Fruit fly (Drosophila melanogaster): ENCODE results near the gene CG3345.

CG3345 gene

dm6 chr2L:277122-277671, 8.3 kb downstream of the CG3345 start, which contains the start of gene smo (continued):
- TF ChIP-seq Ets97D (GFP tag; optimal IDR thresholded peaks at IDR 0.05) (peak; percentile 85), CG11560 (tag; IDR thresholded peaks at IDR 0.05) (peak; percentile 21; the same call in 1 of the 3 replicates), oc (tag; optimal IDR thresholded peaks at IDR 0.05) (no peak), CG11398 (GFP tag; optimal IDR thresholded peaks at IDR 0.05) (peak; percentile 27), vnd (GFP tag; IDR thresholded peaks at IDR 0.05; ENCODE audit: partially characterized antibody) (peak; percentile 79), cad (GFP tag; optimal IDR thresholded peaks at IDR 0.05) (no peak), Doc3 (GFP tag; IDR thresholded peaks at IDR 0.05; ENCODE audit: partially characterized antibody) (peak; percentile 75), crp (GFP tag; optimal IDR thresholded peaks at IDR 0.05) (peak in 1 of 2 experiments; percentile 19), stwl (tag; optimal IDR thresholded peaks at IDR 0.05) (peak; percentile 81), p53 (GFP tag; optimal IDR thresholded peaks at IDR 0.05) (peak; percentile 69), CG18011 (GFP tag; optimal IDR thresholded peaks at IDR 0.05) (peak; percentile 19), sug (tag; optimal IDR thresholded peaks at IDR 0.05) (peak; percentile 35), Side (GFP tag; optimal IDR thresholded peaks at IDR 0.05) (peak; percentile 73), zen2 (GFP tag; IDR thresholded peaks at IDR 0.05; ENCODE audit: partially characterized antibody) (peak; percentile 57; the same call in 1 of the 3 replicates), CG12942 (GFP tag; optimal IDR thresholded peaks at IDR 0.05) (peak; percentile 27), tna (GFP tag; IDR thresholded peaks at IDR 0.05; ENCODE audit: partially characterized antibody) (peak; percentile 53; the same call in 1 of the 2 replicates), CG16815 (GFP tag; optimal IDR thresholded peaks at IDR 0.05) (no peak), CG12659 (GFP tag; optimal IDR thresholded peaks at IDR 0.05) (peak; percentile 88), CG12744 (GFP tag; optimal IDR thresholded peaks at IDR 0.05) (no peak), Camta (GFP tag; optimal IDR thresholded peaks at IDR 0.05) (peak; percentile 22), CHES-1-like (GFP tag; optimal IDR thresholded peaks at IDR 0.05) (peak; percentile 76), CG7357 (GFP tag; IDR thresholded peaks at IDR 0.05) (no peak), ewg (GFP tag; optimal IDR thresholded peaks at IDR 0.05) (peak; percentile 37), CG42726 (GFP tag; IDR thresholded peaks at IDR 0.05; ENCODE audit: partially characterized antibody) (peak; percentile 89), HmgD (GFP tag; optimal IDR thresholded peaks at IDR 0.05) (peak; percentile 57), MESR4 (GFP tag; optimal IDR thresholded peaks at IDR 0.05) (peak; percentile 67), CG11093 (GFP tag; IDR thresholded peaks at IDR 0.05) (no peak), Dref (GFP tag; IDR thresholded peaks at IDR 0.05) (peak; percentile 92), Lhr (GFP tag; optimal IDR thresholded peaks at IDR 0.05) (peak; percentile 65), zfh1 (GFP tag; IDR thresholded peaks at IDR 0.05) (0 out of 3 replicates have a peak, but pooled peaks have one; percentile 11), BEAF-32 (GFP tag; optimal IDR thresholded peaks at IDR 0.05) (peak; percentile 97), CG9932 (GFP tag; IDR thresholded peaks at IDR 0.05) (peak; percentile 57), CG31441 (GFP tag; IDR thresholded peaks at IDR 0.05) (no peak), Nf-YC (tag; optimal IDR thresholded peaks at IDR 0.05) (peak; percentile 28), Sox102F (GFP tag; optimal IDR thresholded peaks at IDR 0.05) (no peak), NC2β (GFP tag; optimal IDR thresholded peaks at IDR 0.05) (peak; percentile 56), Med (GFP tag) (peak; percentile 89), Max (GFP tag; optimal IDR thresholded peaks at IDR 0.05) (peak; percentile 44), ttk (GFP tag; IDR thresholded peaks at IDR 0.05) (no peak), Bgb (GFP tag; IDR thresholded peaks at IDR 0.05; ENCODE audit: partially characterized antibody) (peak; percentile 87), luna (GFP tag; optimal IDR thresholded peaks at IDR 0.05) (peak; percentile 16), tll (GFP tag; optimal IDR thresholded peaks at IDR 0.05) (peak in 1 of 2 experiments; percentile 33), ERR (GFP tag; optimal IDR thresholded peaks at IDR 0.05) (peak; percentile 5), CG4730 (GFP tag; IDR thresholded peaks at IDR 0.05) (no peak), disco-r (GFP tag; optimal IDR thresholded peaks at IDR 0.05) (peak; percentile 34), Asciz (GFP tag; optimal IDR thresholded peaks at IDR 0.05) (no peak), dmrt11E (tag; optimal IDR thresholded peaks at IDR 0.05) (peak; percentile 34), Vsx1 (GFP tag; optimal IDR thresholded peaks at IDR 0.05) (no peak), CG3995 (GFP tag; optimal IDR thresholded peaks at IDR 0.05) (peak; percentile 57)
